Worm (Caenorhabditis elegans) whole organism, late embryonic: ENCODE results near the gene fbxb-117.

Source experiments
- ama-1 ChIP-seq: fragments of 150-350 bp; optimal IDR thresholded peaks from 2 replicates; lab custom pipeline; 2014
- ceh-34 ChIP-seq: sonication (generic microtip); optimal IDR thresholded peaks from 2 replicates; lab custom pipeline; 2016; ENCODE audit warnings: mild to moderate bottlenecking, missing genetic modification characterization, missing compliant biosample characterization
- che-1 ChIP-seq: sonication (generic microtip); optimal IDR thresholded peaks from 2 replicates; lab custom pipeline; 2016; ENCODE audit warnings: mild to moderate bottlenecking, missing genetic modification characterization, missing compliant biosample characterization
- nfya-1 ChIP-seq: sonication (generic microtip); optimal IDR thresholded peaks from 2 replicates; lab custom pipeline; 2017; ENCODE audit warnings: missing genetic modification characterization, mild to moderate bottlenecking, missing compliant biosample characterization, antibody characterized with exemption, moderate library complexity
- pag-3 ChIP-seq: sonication (generic microtip); optimal IDR thresholded peaks from 2 replicates; lab custom pipeline; 2016; ENCODE audit warnings: missing compliant biosample characterization, missing genetic modification characterization, borderline replicate concordance
- unc-55 ChIP-seq: sonication (generic microtip); optimal IDR thresholded peaks from 2 replicates; lab custom pipeline; 2017; ENCODE audit warnings: missing biosample characterization, missing genetic modification reagents, missing genetic modification characterization

DNA sequence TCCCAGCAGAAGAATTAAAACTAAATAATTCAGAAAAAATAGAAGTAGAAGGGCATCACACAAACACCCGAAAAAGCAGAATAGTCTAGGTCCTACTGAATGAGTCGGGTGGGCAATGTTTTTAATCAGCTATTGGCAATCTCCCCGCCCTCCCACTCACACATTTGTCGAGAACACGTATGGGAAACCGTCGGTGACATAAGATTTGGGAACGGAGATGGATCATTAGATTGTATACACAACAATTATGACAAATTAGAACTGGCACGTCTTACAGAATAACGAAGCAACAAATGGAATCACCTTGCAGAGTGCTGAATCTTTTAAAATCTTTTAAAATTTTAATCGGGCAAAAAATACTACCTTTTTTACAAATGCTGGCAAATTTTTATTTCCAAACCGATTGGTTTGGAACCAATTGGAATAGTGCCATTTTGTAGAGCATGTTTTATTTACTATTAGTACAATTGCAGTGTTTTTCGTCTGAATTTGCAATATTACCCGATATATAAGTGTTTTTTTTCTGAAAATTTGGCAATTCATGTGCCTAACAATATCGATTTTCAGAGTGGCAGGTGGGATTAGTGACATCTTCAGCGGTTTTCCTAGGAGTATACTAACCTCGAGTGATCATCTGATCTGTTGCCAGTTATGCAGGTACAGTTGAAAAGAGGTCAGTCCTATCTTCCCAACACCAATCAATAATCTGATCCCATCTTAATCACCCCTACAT lies 5.8 kb downstream of the fbxb-117 start, which contains the start of the genes F55C9.3 and fbxb-57:
- TF ChIP-seq ama-1 (no peak), ceh-34 (no peak), pag-3 (tag; lab: Kevin White, UChicago) (no peak), unc-55 (no peak), che-1 (tag; lab: Kevin White, UChicago) (no peak), nfya-1 (tag; lab: Kevin White, UChicago) (no peak)
